Fruit fly (Drosophila melanogaster): Measurements from ENCODE around the gene PolD2.

dm6 chr3L:1821140-1821539, 45.7 kb downstream of the PolD2 start:
- TF ChIP-seq CG8478 (optimal IDR thresholded peaks at IDR 0.05) (no peak), CTCF (optimal IDR thresholded peaks at IDR 0.05) (no peak)
